Fruit fly (Drosophila melanogaster): Measurements from ENCODE around the gene CG13073.

- no peak for TF ChIP-seq CG8478 (optimal IDR thresholded peaks at IDR 0.05)
- TF ChIP-seq CTCF (optimal IDR thresholded peaks at IDR 0.05), result no peak
Measured at dm6 chr3L:16176492-16176891, 40.6 kb downstream of the CG13073 start.

Data from S2 (cell line).